Fruit fly (Drosophila melanogaster): ENCODE results near the gene eas.

eas gene

DNA sequence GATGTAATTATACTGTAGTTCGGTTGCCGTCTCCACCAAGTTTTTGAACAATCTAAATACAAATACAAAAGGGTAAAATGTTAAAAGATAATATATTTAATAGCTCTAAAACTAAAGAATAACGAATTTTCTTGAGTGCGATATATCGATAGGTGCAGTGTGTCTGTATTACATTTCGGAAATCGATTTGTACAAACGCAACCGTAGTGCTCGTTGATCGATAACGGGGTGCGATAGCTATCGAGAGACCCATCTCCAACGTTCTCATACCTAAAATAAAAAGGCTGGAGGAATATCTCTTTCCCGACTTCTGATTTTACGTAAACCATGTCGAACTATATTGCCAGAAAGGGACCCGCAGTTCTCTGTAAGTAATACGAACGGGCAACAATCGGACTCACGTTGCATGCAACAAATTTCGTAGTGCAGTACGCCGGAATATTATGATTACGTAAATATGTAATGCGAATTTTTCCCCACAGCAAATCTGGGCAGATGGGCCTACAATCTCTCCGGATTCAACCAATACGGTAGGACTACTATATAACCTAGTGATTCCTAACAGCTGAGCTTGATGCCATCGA, 8.0 kb downstream of the eas start, which contains the start of gene UQCR-14:
Gene UQCR-14, plus strand, starts transcription at position 206 of the 584 bp plus-strand sequence.
- TF ChIP-seq Jra (GFP tag; optimal IDR thresholded peaks at IDR 0.05) (peak; percentile 55), usp (GFP tag; optimal IDR thresholded peaks at IDR 0.05) (no peak), Hr78 (GFP tag; optimal IDR thresholded peaks at IDR 0.05) (no peak), CG32264 (GFP tag; optimal IDR thresholded peaks at IDR 0.05) (no peak), Mio (GFP tag; optimal IDR thresholded peaks at IDR 0.05) (no peak), Dif (GFP tag; optimal IDR thresholded peaks at IDR 0.05; ENCODE audit: partially characterized antibody) (no peak), fru (GFP tag; optimal IDR thresholded peaks at IDR 0.05) (no peak), dl (GFP tag; optimal IDR thresholded peaks at IDR 0.05; ENCODE audit: insufficient read depth in 1 of 2, partially characterized antibody in 2 of 2) (no peak), OdsH (GFP tag; optimal IDR thresholded peaks at IDR 0.05) (no peak), sage (GFP tag; optimal IDR thresholded peaks at IDR 0.05) (no peak), N (GFP tag; optimal IDR thresholded peaks at IDR 0.05) (no peak), br (GFP tag; optimal IDR thresholded peaks at IDR 0.05) (peak; percentile 25), foxo (GFP tag; optimal IDR thresholded peaks at IDR 0.05) (peak in 1 of 2 experiments; percentile 42), h (GFP tag; optimal IDR thresholded peaks at IDR 0.05) (peak; percentile 53), GATAd (GFP tag; optimal IDR thresholded peaks at IDR 0.05) (no peak), dsf (GFP tag; optimal IDR thresholded peaks at IDR 0.05; ENCODE audit: borderline replicate concordance) (peak; percentile 15), Rel (GFP tag; optimal IDR thresholded peaks at IDR 0.05) (no peak), Rel (tag; optimal IDR thresholded peaks at IDR 0.05) (peak; percentile 18), psq (GFP tag; optimal IDR thresholded peaks at IDR 0.05) (no peak), jim (GFP tag; optimal IDR thresholded peaks at IDR 0.05) (no peak), lola (GFP tag; optimal IDR thresholded peaks at IDR 0.05) (no peak), Sp1 (GFP tag; optimal IDR thresholded peaks at IDR 0.05) (peak; percentile 26), Hr83 (GFP tag; optimal IDR thresholded peaks at IDR 0.05; ENCODE audit: poor library complexity, severe bottlenecking) (peak; percentile 70), Hnf4 (GFP tag; optimal IDR thresholded peaks at IDR 0.05) (peak; percentile 49), Dfd (GFP tag; optimal IDR thresholded peaks at IDR 0.05) (no peak), tai (GFP tag; optimal IDR thresholded peaks at IDR 0.05) (peak; percentile 59), woc (GFP tag; optimal IDR thresholded peaks at IDR 0.05) (peak; percentile 27), Myc (optimal IDR thresholded peaks at IDR 0.05) (no peak), Abd-B (GFP tag; optimal IDR thresholded peaks at IDR 0.05) (no peak), rgr (GFP tag; optimal IDR thresholded peaks at IDR 0.05) (peak; percentile 58), CrebA (GFP tag; optimal IDR thresholded peaks at IDR 0.05; ENCODE audit: borderline replicate concordance) (no peak), Vsx2 (GFP tag; optimal IDR thresholded peaks at IDR 0.05; ENCODE audit: partially characterized antibody) (no peak), HLH106 (tag; optimal IDR thresholded peaks at IDR 0.05) (peak; percentile 24), pan (optimal IDR thresholded peaks at IDR 0.05) (no peak), sv (GFP tag; optimal IDR thresholded peaks at IDR 0.05) (no peak), CG9705 (GFP tag; optimal IDR thresholded peaks at IDR 0.05) (no peak), ey (GFP tag; optimal IDR thresholded peaks at IDR 0.05) (no peak), dmrt93B (GFP tag; optimal IDR thresholded peaks at IDR 0.05) (no peak), brk (GFP tag; optimal IDR thresholded peaks at IDR 0.05) (no peak)

DNA sequence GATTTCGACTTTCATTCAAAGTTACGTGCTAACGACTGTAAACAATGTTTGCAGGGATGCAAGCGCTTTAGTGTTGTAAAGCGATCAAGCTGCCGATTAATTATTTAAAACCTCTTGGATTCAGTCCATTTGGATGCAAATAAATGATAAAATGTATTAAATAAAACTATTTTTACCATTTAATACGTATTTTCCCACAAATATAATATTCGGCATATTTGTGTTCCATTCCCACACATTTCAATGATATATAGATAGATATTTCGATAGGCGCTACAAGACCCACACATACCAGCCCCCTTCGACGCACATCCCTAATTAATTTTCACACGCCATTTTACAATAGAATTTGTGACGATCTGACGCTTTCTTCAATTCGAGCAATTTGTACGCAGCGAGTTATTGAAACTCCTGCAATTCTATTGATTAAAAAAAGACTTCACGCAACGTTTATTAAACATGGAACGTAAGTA, 10.4 kb downstream of the eas start, which contains the start of the genes CG32576 and caz:
Gene CG32576, minus strand, starts transcription at position 42 of the 473 bp plus-strand sequence.
Gene caz, plus strand, starts transcription at position 319 of the 473 bp plus-strand sequence.
- no peak for TF ChIP-seq Dif (GFP tag; optimal IDR thresholded peaks at IDR 0.05; ENCODE audit: partially characterized antibody)
- TF ChIP-seq br (GFP tag; optimal IDR thresholded peaks at IDR 0.05), result peak; percentile 41
- no peak for TF ChIP-seq Rel (GFP tag; optimal IDR thresholded peaks at IDR 0.05)
- peak; percentile 25 for TF ChIP-seq Rel (tag; optimal IDR thresholded peaks at IDR 0.05)
- TF ChIP-seq CrebA (GFP tag; optimal IDR thresholded peaks at IDR 0.05; ENCODE audit: borderline replicate concordance), result no peak
- peak; percentile 41 for TF ChIP-seq sage (GFP tag; optimal IDR thresholded peaks at IDR 0.05)
- TF ChIP-seq CG9705 (GFP tag; optimal IDR thresholded peaks at IDR 0.05), result peak; percentile 40
- peak; percentile 13 for TF ChIP-seq Myc (optimal IDR thresholded peaks at IDR 0.05)
- peak; percentile 50 for TF ChIP-seq OdsH (GFP tag; optimal IDR thresholded peaks at IDR 0.05)
- peak; percentile 48 for TF ChIP-seq Sp1 (GFP tag; optimal IDR thresholded peaks at IDR 0.05)
- TF ChIP-seq GATAd (GFP tag; optimal IDR thresholded peaks at IDR 0.05), result peak; percentile 49
- TF ChIP-seq rgr (GFP tag; optimal IDR thresholded peaks at IDR 0.05), result peak; percentile 59
- peak; percentile 63 for TF ChIP-seq Hnf4 (GFP tag; optimal IDR thresholded peaks at IDR 0.05)
- peak; percentile 33 for TF ChIP-seq brk (GFP tag; optimal IDR thresholded peaks at IDR 0.05)
- TF ChIP-seq psq (GFP tag; optimal IDR thresholded peaks at IDR 0.05), result peak; percentile 47
- peak; percentile 52 for TF ChIP-seq HLH106 (tag; optimal IDR thresholded peaks at IDR 0.05)
- TF ChIP-seq woc (GFP tag; optimal IDR thresholded peaks at IDR 0.05), result peak; percentile 8
- TF ChIP-seq fru (GFP tag; optimal IDR thresholded peaks at IDR 0.05), result no peak
- TF ChIP-seq Jra (GFP tag; optimal IDR thresholded peaks at IDR 0.05), result peak; percentile 29
- peak in 1 of 2 experiments; percentile 60 for TF ChIP-seq foxo (GFP tag; optimal IDR thresholded peaks at IDR 0.05)
- peak; percentile 67 for TF ChIP-seq h (GFP tag; optimal IDR thresholded peaks at IDR 0.05)
- no peak for TF ChIP-seq Vsx2 (GFP tag; optimal IDR thresholded peaks at IDR 0.05; ENCODE audit: partially characterized antibody)
- peak; percentile 72 for TF ChIP-seq tai (GFP tag; optimal IDR thresholded peaks at IDR 0.05)
- TF ChIP-seq dsf (GFP tag; optimal IDR thresholded peaks at IDR 0.05; ENCODE audit: borderline replicate concordance), result peak; percentile 5
- TF ChIP-seq CG32264 (GFP tag; optimal IDR thresholded peaks at IDR 0.05), result no peak
- no peak for TF ChIP-seq usp (GFP tag; optimal IDR thresholded peaks at IDR 0.05)
